Worm (Caenorhabditis elegans): ENCODE measurements around the gene R12B2.6.

DNA sequence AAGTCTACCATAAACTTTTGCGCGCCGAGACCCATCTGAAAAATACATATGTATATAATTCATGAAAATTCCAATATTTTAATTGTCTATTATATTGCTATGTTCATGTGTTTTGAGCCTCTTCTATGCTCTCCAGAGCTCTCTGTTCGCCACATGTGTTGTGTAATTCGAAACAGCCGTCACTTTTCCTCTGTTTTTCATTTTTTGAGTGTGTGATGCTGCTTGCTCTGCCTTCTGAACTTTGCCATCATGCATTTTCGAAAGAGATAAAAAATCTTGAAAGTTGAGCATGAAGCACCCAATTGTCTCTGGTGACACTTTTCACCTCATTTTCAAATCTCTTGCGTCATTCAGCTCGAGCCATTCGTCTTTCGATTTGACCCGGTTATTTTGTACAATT is 38.3 kb upstream of the R12B2.6 start:
- TF ChIP-seq lsy-2 (tag; optimal IDR thresholded peaks at IDR 0.05), result no peak
- TF ChIP-seq mep-1 (tag; optimal IDR thresholded peaks at IDR 0.05), result no peak
- TF ChIP-seq nhr-12 (tag; optimal IDR thresholded peaks at IDR 0.05), result no peak
- TF ChIP-seq nhr-28 (tag; optimal IDR thresholded peaks at IDR 0.05), result no peak
- no peak for TF ChIP-seq tbx-8 (GFP tag; optimal IDR thresholded peaks at IDR 0.05)
- TF ChIP-seq ztf-11 (tag; optimal IDR thresholded peaks at IDR 0.05), result no peak

Data from whole organism, mixed stage, embryonic.